Worm (Caenorhabditis elegans) whole organism, L1 larva: ENCODE data around the gene rnf-113.

Experiments used
- C16A3.4 ChIP-seq: fragments of 150-350 bp; optimal IDR thresholded peaks from 2 replicates; lab custom pipeline; 2014; ENCODE audit warnings: missing biosample characterization, missing genetic modification characterization
- F16B12.6 ChIP-seq: fragments of 150-350 bp; optimal IDR thresholded peaks from 2 replicates; lab custom pipeline; 2014; ENCODE audit warnings: missing biosample characterization, missing genetic modification characterization
- Y116A8C.19 ChIP-seq: sonication (generic microtip); optimal IDR thresholded peaks from 2 replicates; lab custom pipeline; 2016; ENCODE audit warnings: missing compliant biosample characterization, missing genetic modification characterization, borderline replicate concordance
- aha-1 ChIP-seq: fragments of 150-350 bp; optimal IDR thresholded peaks from 2 replicates; lab custom pipeline; 2014; ENCODE audit warnings: missing biosample characterization, missing genetic modification characterization
- alr-1 ChIP-seq: fragments of 200-800 bp; sonication (Bioruptor generic); optimal IDR thresholded peaks from 2 replicates; lab custom pipeline; 2018; ENCODE audit warnings: borderline replicate concordance, mild to moderate bottlenecking, missing genetic modification characterization, missing compliant biosample characterization
- ama-1 ChIP-seq: fragments of 150-350 bp; optimal IDR thresholded peaks from 2 replicates; lab custom pipeline; 2014
- ceh-8 ChIP-seq: fragments of 200-800 bp; sonication (Bioruptor generic); optimal IDR thresholded peaks from 2 replicates; lab custom pipeline; 2018; ENCODE audit warnings: mild to moderate bottlenecking, missing genetic modification characterization, moderate library complexity, missing compliant biosample characterization
- ceh-82 ChIP-seq, 3 experiments: fragments of 150-350 bp in 1 of 3; sonication (generic microtip) in 2 of 3; optimal IDR thresholded peaks; 2 replicates each; lab custom pipeline; 2014 to 2017; ENCODE audit warnings: missing biosample characterization in 3 of 3, missing genetic modification characterization in 3 of 3
- ces-1 ChIP-seq: fragments of 150-350 bp; optimal IDR thresholded peaks from 2 replicates; lab custom pipeline; 2014; ENCODE audit warnings: missing biosample characterization, missing genetic modification reagents, missing genetic modification characterization
- dpl-1 ChIP-seq, 3 experiments: fragments of 150-350 bp in 2 of 3; sonication (generic microtip) in 1 of 3; optimal IDR thresholded peaks; 2 replicates each; lab custom pipeline; 2014 to 2017; ENCODE audit warnings: missing biosample characterization in 3 of 3, missing genetic modification characterization in 3 of 3, missing genetic modification reagents in 3 of 3
- dsc-1 ChIP-seq: sonication (generic microtip); optimal IDR thresholded peaks from 2 replicates; lab custom pipeline; 2016; ENCODE audit warnings: mild to moderate bottlenecking, missing genetic modification characterization, missing compliant biosample characterization
- efl-3 ChIP-seq: fragments of 200-800 bp; sonication (Bioruptor generic); optimal IDR thresholded peaks from 2 replicates; lab custom pipeline; 2018; ENCODE audit warnings: mild to moderate bottlenecking, missing genetic modification characterization, missing compliant biosample characterization
- egl-27 ChIP-seq, 2 experiments: fragments of 150-350 bp in 1 of 2; sonication (generic microtip); optimal IDR thresholded peaks; 3 replicates each; lab custom pipeline; 2017 to 2018; ENCODE audit warnings: missing biosample characterization in 2 of 2, missing genetic modification characterization in 2 of 2, missing genetic modification reagents in 2 of 2
- fkh-4 ChIP-seq: sonication (generic microtip); optimal IDR thresholded peaks from 2 replicates; lab custom pipeline; 2016; ENCODE audit warnings: missing compliant biosample characterization, missing genetic modification characterization, borderline replicate concordance
- fkh-8 ChIP-seq: sonication (generic microtip); optimal IDR thresholded peaks from 2 replicates; lab custom pipeline; 2016; ENCODE audit warnings: mild to moderate bottlenecking, missing genetic modification characterization, missing compliant biosample characterization
- grh-1 ChIP-seq: fragments of 200-800 bp; sonication (Bioruptor generic); IDR thresholded peaks from 2 replicates; pipeline ENCODE4 v1.3.6; 2022; ENCODE audit warnings: missing genetic modification reagents, missing genetic modification characterization, missing compliant biosample characterization
- hlh-4 ChIP-seq: sonication (generic microtip); optimal IDR thresholded peaks from 2 replicates; lab custom pipeline; 2016; ENCODE audit warnings: mild to moderate bottlenecking, missing genetic modification characterization, missing compliant biosample characterization
- hpl-2 ChIP-seq: fragments of 150-350 bp; optimal IDR thresholded peaks from 2 replicates; lab custom pipeline; 2014; ENCODE audit warnings: missing biosample characterization, missing genetic modification reagents, missing genetic modification characterization
- irx-1 ChIP-seq: sonication (generic microtip); optimal IDR thresholded peaks from 2 replicates; lab custom pipeline; 2016; ENCODE audit warnings: missing genetic modification characterization, missing compliant biosample characterization
- isw-1 ChIP-seq: fragments of 200-800 bp; sonication (Bioruptor generic); IDR thresholded peaks from 2 replicates; pipeline ENCODE4 v1.3.6; 2022; ENCODE audit warnings: missing genetic modification characterization, missing compliant biosample characterization
- lin-14 ChIP-seq: fragments of 200-800 bp; sonication (Bioruptor generic); optimal IDR thresholded peaks from 2 replicates; lab custom pipeline; 2018; ENCODE audit warnings: mild to moderate bottlenecking, missing genetic modification characterization, moderate library complexity, missing compliant biosample characterization
- lin-35 ChIP-seq, 2 experiments: fragments of 150-350 bp; optimal IDR thresholded peaks; 2 replicates each; lab custom pipeline; 2014; ENCODE audit warnings: missing biosample characterization in 2 of 2, missing genetic modification characterization in 2 of 2, missing genetic modification reagents in 2 of 2
- lsy-2 ChIP-seq, 2 experiments: fragments of 150-350 bp; optimal IDR thresholded peaks; 2 replicates each; lab custom pipeline; 2014; ENCODE audit warnings: missing biosample characterization in 2 of 2, missing genetic modification characterization in 2 of 2
- mab-9 ChIP-seq: fragments of 200-800 bp; sonication (Bioruptor generic); IDR thresholded peaks from 2 replicates; pipeline ENCODE4 v1.3.6; 2022; ENCODE audit warnings: missing genetic modification reagents, missing genetic modification characterization, missing compliant biosample characterization
- mef-2 ChIP-seq: fragments of 150-350 bp; optimal IDR thresholded peaks from 2 replicates; lab custom pipeline; 2014; ENCODE audit warnings: missing biosample characterization, missing genetic modification characterization
- nhr-11 ChIP-seq: fragments of 150-350 bp; optimal IDR thresholded peaks from 2 replicates; lab custom pipeline; 2014; ENCODE audit warnings: missing biosample characterization, missing genetic modification characterization
- nhr-12 ChIP-seq: sonication (generic microtip); optimal IDR thresholded peaks from 2 replicates; lab custom pipeline; 2017; ENCODE audit warnings: missing biosample characterization, missing genetic modification characterization
- nhr-19 ChIP-seq: fragments of 200-800 bp; sonication (Bioruptor generic); conservative IDR thresholded peaks from 2 replicates; pipeline ENCODE4 v1.3.6; 2022; ENCODE audit warnings: missing genetic modification characterization, missing compliant biosample characterization
- nhr-47 ChIP-seq: sonication (generic microtip); optimal IDR thresholded peaks from 2 replicates; lab custom pipeline; 2016; ENCODE audit warnings: mild to moderate bottlenecking, missing genetic modification characterization, moderate library complexity, missing compliant biosample characterization
- nhr-71 ChIP-seq: sonication (generic microtip); optimal IDR thresholded peaks from 2 replicates; lab custom pipeline; 2016; ENCODE audit warnings: mild to moderate bottlenecking, missing genetic modification characterization, moderate library complexity, missing compliant biosample characterization
- nhr-84 ChIP-seq: sonication (generic microtip); optimal IDR thresholded peaks from 2 replicates; lab custom pipeline; 2017; ENCODE audit warnings: missing biosample characterization, missing genetic modification characterization
- nhr-85 ChIP-seq: sonication (generic microtip); peaks from one replicate; lab custom pipeline; 2016; ENCODE audit warnings: missing genetic modification characterization, inconsistent platforms, missing compliant biosample characterization
- nhr-90 ChIP-seq: sonication (generic microtip); optimal IDR thresholded peaks from 2 replicates; lab custom pipeline; 2016; ENCODE audit warnings: mild to moderate bottlenecking, missing genetic modification characterization, missing compliant biosample characterization; ENCODE audit not compliant: poor library complexity
- pag-3 ChIP-seq: sonication (generic microtip); optimal IDR thresholded peaks from 2 replicates; lab custom pipeline; 2017; ENCODE audit warnings: missing genetic modification characterization, mild to moderate bottlenecking, missing compliant biosample characterization, antibody characterized with exemption, borderline replicate concordance; ENCODE audit not compliant: insufficient read depth
- pqm-1 ChIP-seq: sonication (generic microtip); optimal IDR thresholded peaks from 3 replicates; lab custom pipeline; 2017; ENCODE audit warnings: missing biosample characterization, missing genetic modification characterization
- rnt-1 ChIP-seq: sonication (generic microtip); optimal IDR thresholded peaks from 2 replicates; lab custom pipeline; 2016; ENCODE audit warnings: mild to moderate bottlenecking, missing genetic modification characterization, moderate library complexity, missing compliant biosample characterization
- skn-1 ChIP-seq: fragments of 150-350 bp; optimal IDR thresholded peaks from 2 replicates; lab custom pipeline; 2014; ENCODE audit warnings: missing biosample characterization, missing genetic modification characterization
- snpc-4 ChIP-seq: fragments of 150-350 bp; optimal IDR thresholded peaks from 2 replicates; lab custom pipeline; 2014; ENCODE audit warnings: missing biosample characterization, missing genetic modification characterization
- snu-23 ChIP-seq: sonication (generic microtip); optimal IDR thresholded peaks from 2 replicates; lab custom pipeline; 2016; ENCODE audit warnings: missing genetic modification characterization, missing compliant biosample characterization
- sox-4 ChIP-seq: sonication (generic microtip); optimal IDR thresholded peaks from 2 replicates; lab custom pipeline; 2016; ENCODE audit warnings: missing genetic modification characterization, missing compliant biosample characterization
- sptf-1 ChIP-seq: fragments of 150-350 bp; optimal IDR thresholded peaks from 2 replicates; lab custom pipeline; 2014; ENCODE audit warnings: missing biosample characterization, missing genetic modification characterization
- swsn-7 ChIP-seq: sonication (generic microtip); optimal IDR thresholded peaks from 2 replicates; lab custom pipeline; 2016; ENCODE audit warnings: missing genetic modification characterization, missing compliant biosample characterization
- tbx-2 ChIP-seq: sonication (generic microtip); optimal IDR thresholded peaks from 2 replicates; lab custom pipeline; 2016; ENCODE audit warnings: missing genetic modification characterization, missing compliant biosample characterization
- unc-30 ChIP-seq: sonication (generic microtip); optimal IDR thresholded peaks from 2 replicates; lab custom pipeline; 2017; ENCODE audit warnings: missing biosample characterization, missing genetic modification characterization
- unc-62 ChIP-seq: fragments of 150-350 bp; optimal IDR thresholded peaks from 2 replicates; lab custom pipeline; 2014; ENCODE audit warnings: missing biosample characterization, missing genetic modification reagents, missing genetic modification characterization
- unc-98 ChIP-seq: fragments of 200-800 bp; sonication (Bioruptor generic); IDR thresholded peaks from 2 replicates; pipeline ENCODE4 v1.3.6; 2022; ENCODE audit warnings: missing genetic modification characterization, missing compliant biosample characterization
- vab-15 ChIP-seq: sonication (generic microtip); optimal IDR thresholded peaks from 2 replicates; lab custom pipeline; 2017; ENCODE audit warnings: missing genotype, mild to moderate bottlenecking, missing genetic modification characterization, missing compliant biosample characterization
- xbp-1 ChIP-seq: sonication (generic microtip); optimal IDR thresholded peaks from 2 replicates; lab custom pipeline; 2016; ENCODE audit warnings: missing genetic modification characterization, missing compliant biosample characterization
- ztf-4 ChIP-seq: fragments of 150-350 bp; optimal IDR thresholded peaks from 2 replicates; lab custom pipeline; 2014; ENCODE audit warnings: missing biosample characterization, missing genetic modification characterization

Gene rnf-113

DNA sequence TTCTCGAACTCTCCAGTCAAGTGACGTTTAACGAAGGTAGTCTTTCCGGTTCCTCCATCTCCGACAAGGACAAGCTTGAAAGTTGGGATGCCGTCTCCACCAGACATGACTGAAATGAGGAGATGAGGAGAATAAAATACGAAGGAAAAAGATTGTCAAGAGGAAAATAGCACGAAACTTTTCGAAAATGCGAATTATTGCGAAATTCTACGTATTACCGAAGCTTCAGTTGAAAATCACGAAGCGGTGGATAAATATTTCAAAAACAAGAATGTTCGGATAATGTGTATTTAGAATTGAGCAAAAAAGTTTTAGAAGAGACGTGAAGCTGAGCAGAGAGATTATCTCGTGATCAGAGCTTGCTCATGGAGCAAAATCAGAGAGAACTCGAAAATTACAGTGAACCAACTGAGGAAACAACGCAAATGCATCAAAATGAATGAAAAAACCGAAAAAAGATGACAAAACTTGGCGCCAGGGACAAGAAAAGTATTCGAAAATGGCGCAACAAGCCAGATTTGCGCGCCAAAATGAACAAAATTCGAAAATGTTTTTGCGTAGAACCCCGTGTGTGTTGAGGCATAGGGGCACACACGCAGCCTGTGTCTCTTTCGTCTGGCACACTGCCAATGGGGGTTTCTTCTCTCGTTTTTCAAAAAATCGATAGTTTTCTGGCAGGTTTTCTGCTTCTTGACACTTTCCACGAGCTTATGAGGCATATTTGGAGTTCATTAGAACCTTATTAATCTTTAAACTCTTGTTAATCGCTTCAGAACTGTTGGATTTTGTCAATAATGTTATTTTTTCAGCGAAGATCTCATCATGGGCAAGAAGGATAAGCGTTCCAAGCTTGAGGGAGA is 9.6 kb downstream of the rnf-113 start, which contains the start of the genes ran-1 and dkc-1 (continued):
- peak; percentile 19 for TF ChIP-seq nhr-90
- peak; percentile 55 for TF ChIP-seq xbp-1 (tag; lab: Kevin White, UChicago)
- no peak for TF ChIP-seq alr-1 (tag; lab: Kevin White, UChicago)
- TF ChIP-seq snpc-4 (tag; lab: Kevin White, UChicago) = peak; percentile 42
- TF ChIP-seq F16B12.6 (tag; lab: Kevin White, UChicago) = peak; percentile 63
- no peak for TF ChIP-seq unc-98 (GFP tag; lab: Robert Waterston, UW)
- TF ChIP-seq nhr-19 (GFP tag; lab: Robert Waterston, UW) = peak; percentile 38
- peak; percentile 56 for TF ChIP-seq swsn-7 (tag; lab: Kevin White, UChicago)
- no peak for TF ChIP-seq grh-1
- TF ChIP-seq unc-62 (GFP tag; lab: Kevin White, UChicago) = no peak
- TF ChIP-seq irx-1 (tag; lab: Kevin White, UChicago) = peak; percentile 35
- TF ChIP-seq pqm-1 = no peak
- TF ChIP-seq isw-1 (GFP tag; lab: Robert Waterston, UW) = peak; percentile 23
- no peak for TF ChIP-seq fkh-4 (tag; lab: Kevin White, UChicago)
- TF ChIP-seq skn-1 = peak; percentile 30
- peak; percentile 53 for TF ChIP-seq tbx-2
- TF ChIP-seq lin-35 (GFP tag; optimal IDR thresholded peaks at IDR 0.05; lab: Kevin White, UChicago) = peak; percentile 88 to 91
- TF ChIP-seq hpl-2 (GFP tag; lab: Kevin White, UChicago) = no peak
- TF ChIP-seq nhr-85 (tag; lab: Kevin White, UChicago) = peak; percentile 78
- TF ChIP-seq hlh-4 = no peak
- TF ChIP-seq ztf-4 (tag; lab: Kevin White, UChicago) = no peak
- TF ChIP-seq mab-9 (GFP tag; lab: Robert Waterston, UW) = no peak
- TF ChIP-seq egl-27 (tag; optimal IDR thresholded peaks at IDR 0.05; lab: Kevin White, UChicago) = no peak
- TF ChIP-seq nhr-84 (tag; lab: Kevin White, UChicago) = no peak
- TF ChIP-seq efl-3 (GFP tag; lab: Kevin White, UChicago) = no peak
- peak; percentile 64 for TF ChIP-seq nhr-71 (tag; lab: Kevin White, UChicago)
- no peak for TF ChIP-seq Y116A8C.19 (tag; lab: Kevin White, UChicago)
- TF ChIP-seq sox-4 (tag; lab: Kevin White, UChicago) = no peak
- TF ChIP-seq snu-23 = peak; percentile 78
- peak; percentile 68 for TF ChIP-seq lin-14 (GFP tag; lab: Kevin White, UChicago)
- TF ChIP-seq nhr-11 (tag; lab: Kevin White, UChicago) = no peak
- no peak for TF ChIP-seq vab-15 (tag; lab: Kevin White, UChicago)
- no peak for TF ChIP-seq mef-2 (tag; lab: Kevin White, UChicago)
- no peak for TF ChIP-seq ama-1 (lab: Kevin White, UChicago)
- no peak for TF ChIP-seq unc-30 (tag; lab: Kevin White, UChicago)
- TF ChIP-seq fkh-8 (tag; lab: Kevin White, UChicago) = peak; percentile 73
- TF ChIP-seq C16A3.4 (tag; lab: Kevin White, UChicago) = peak; percentile 57

DNA sequence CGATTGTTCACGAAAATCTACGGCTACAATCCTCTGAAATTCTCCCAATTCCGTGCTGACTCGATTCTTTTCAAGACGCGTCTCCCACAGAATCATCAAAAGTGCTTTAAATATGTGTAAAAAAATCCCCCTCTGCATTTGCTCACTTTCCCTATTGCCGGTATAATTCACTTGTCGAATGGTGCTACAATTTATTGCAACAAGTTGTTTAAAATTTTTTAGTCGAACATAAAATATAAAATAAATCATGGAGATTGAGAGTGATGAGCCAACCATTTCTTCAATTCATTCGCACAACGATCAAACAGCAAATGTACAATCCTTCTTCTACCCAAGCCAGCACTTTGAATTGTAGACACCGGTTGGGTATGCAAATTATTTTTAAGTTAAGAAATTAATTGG is 11.0 kb downstream of the rnf-113 start:
- no peak for TF ChIP-seq efl-3 (GFP tag; lab: Kevin White, UChicago)
- no peak for TF ChIP-seq dpl-1 (GFP tag; optimal IDR thresholded peaks at IDR 0.05; lab: Kevin White, UChicago)
- TF ChIP-seq rnt-1 = no peak
- TF ChIP-seq pag-3 (tag; lab: Kevin White, UChicago) = no peak
- TF ChIP-seq lsy-2 (tag; optimal IDR thresholded peaks at IDR 0.05; lab: Kevin White, UChicago) = peak in 1 of 2 experiments; percentile 1
- TF ChIP-seq isw-1 (GFP tag; lab: Robert Waterston, UW) = no peak
- no peak for TF ChIP-seq sptf-1 (tag; lab: Kevin White, UChicago)
- no peak for TF ChIP-seq ceh-82 (tag; optimal IDR thresholded peaks at IDR 0.05; lab: Kevin White, UChicago)
- TF ChIP-seq nhr-11 (tag; lab: Kevin White, UChicago) = no peak
- no peak for TF ChIP-seq nhr-47 (tag; lab: Kevin White, UChicago)
- TF ChIP-seq pqm-1 = no peak
- peak; percentile 23 for TF ChIP-seq nhr-71 (tag; lab: Kevin White, UChicago)
- TF ChIP-seq unc-62 (GFP tag; lab: Kevin White, UChicago) = no peak
- no peak for TF ChIP-seq ces-1 (GFP tag; lab: Kevin White, UChicago)
- TF ChIP-seq lin-35 (GFP tag; optimal IDR thresholded peaks at IDR 0.05; lab: Kevin White, UChicago) = no peak
- TF ChIP-seq nhr-85 (tag; lab: Kevin White, UChicago) = peak; percentile 62
- no peak for TF ChIP-seq egl-27 (tag; optimal IDR thresholded peaks at IDR 0.05; lab: Kevin White, UChicago)
- TF ChIP-seq nhr-84 (tag; lab: Kevin White, UChicago) = no peak
- no peak for TF ChIP-seq dsc-1 (tag; lab: Kevin White, UChicago)
- no peak for TF ChIP-seq aha-1 (tag; lab: Kevin White, UChicago)
- TF ChIP-seq C16A3.4 (tag; lab: Kevin White, UChicago) = no peak
- TF ChIP-seq ceh-8 (GFP tag; lab: Kevin White, UChicago) = no peak
- TF ChIP-seq snpc-4 (tag; lab: Kevin White, UChicago) = no peak
- TF ChIP-seq nhr-12 (tag; lab: Kevin White, UChicago) = no peak
